Worm (Caenorhabditis elegans): ENCODE results near the gene pbs-1.
A peak's percentile ranks its signal among the peaks of the same experiment; 100 is the strongest.

The pbs-1 gene

DNA sequence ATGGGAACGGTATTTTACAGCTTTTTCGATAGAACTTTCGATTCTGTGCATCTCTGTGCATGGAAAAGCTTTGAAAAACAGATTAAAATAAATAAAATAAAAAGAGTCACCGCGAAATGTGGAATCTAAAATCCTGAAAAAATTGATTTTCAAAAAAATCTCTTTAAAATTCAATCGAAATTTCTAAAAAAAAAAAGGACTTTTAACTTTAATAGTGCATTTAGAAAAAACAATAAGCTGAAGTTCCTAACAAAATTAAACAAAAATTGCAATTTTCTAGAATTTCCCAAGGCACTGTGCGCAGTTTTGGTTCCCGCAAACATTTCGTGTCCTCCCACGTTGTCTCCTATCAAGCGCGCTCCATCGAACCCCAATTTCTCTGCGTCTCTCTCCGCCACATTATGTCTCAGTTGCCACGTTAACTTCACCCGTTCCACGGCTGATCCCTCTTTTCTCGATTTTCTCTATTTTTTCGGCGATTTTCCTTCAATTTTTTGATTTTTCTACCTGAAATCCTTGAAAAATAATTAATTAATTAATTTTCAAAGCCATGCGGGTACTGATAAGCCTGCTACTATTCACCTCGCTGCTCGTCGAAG, 36.0 kb upstream of the pbs-1 start, which contains the start of the genes Y41D4A.6 and Y41D4A.4:
Gene Y41D4A.6 (minus strand): TSS at position 51 of the 599 bp plus-strand sequence.
Gene Y41D4A.4 (plus strand): TSS at position 549 of the 599 bp plus-strand sequence.
- TF ChIP-seq snpc-4 (tag; optimal IDR thresholded peaks at IDR 0.05): peak; percentile 37
- no peak for TF ChIP-seq zag-1 (tag; optimal IDR thresholded peaks at IDR 0.05)
- TF ChIP-seq nhr-28 (tag; optimal IDR thresholded peaks at IDR 0.05): no peak
- TF ChIP-seq nhr-23 (tag; optimal IDR thresholded peaks at IDR 0.05): peak; percentile 50
- TF ChIP-seq ceh-82 (tag; optimal IDR thresholded peaks at IDR 0.05): peak; percentile 38
- TF ChIP-seq eor-1 (tag; optimal IDR thresholded peaks at IDR 0.05): no peak
- TF ChIP-seq lsy-12 (tag; optimal IDR thresholded peaks at IDR 0.05): peak; percentile 70
- TF ChIP-seq nhr-25 (tag; optimal IDR thresholded peaks at IDR 0.05): peak; percentile 56
- no peak for TF ChIP-seq ceh-16 (tag; optimal IDR thresholded peaks at IDR 0.05)
- peak; percentile 46 for TF ChIP-seq ceh-28 (tag; optimal IDR thresholded peaks at IDR 0.05)
- no peak for TF ChIP-seq nhr-11 (tag; optimal IDR thresholded peaks at IDR 0.05)
- TF ChIP-seq aly-2 (tag; optimal IDR thresholded peaks at IDR 0.05): peak; percentile 52
- TF ChIP-seq nhr-237 (tag; optimal IDR thresholded peaks at IDR 0.05): no peak
- no peak for TF ChIP-seq tbx-2 (tag; optimal IDR thresholded peaks at IDR 0.05)
- no peak for TF ChIP-seq ztf-4 (tag; optimal IDR thresholded peaks at IDR 0.05)
- no peak for TF ChIP-seq fos-1 (tag; optimal IDR thresholded peaks at IDR 0.05)
- TF ChIP-seq nfya-1 (tag; optimal IDR thresholded peaks at IDR 0.05; ENCODE audit: insufficient read depth): peak; percentile 76
- TF ChIP-seq unc-62 (GFP tag; optimal IDR thresholded peaks at IDR 0.05): no peak
- no peak for TF ChIP-seq mdl-1 (tag; optimal IDR thresholded peaks at IDR 0.05)
- no peak for TF ChIP-seq egl-27 (tag; optimal IDR thresholded peaks at IDR 0.05)
- TF ChIP-seq nhr-43 (tag; optimal IDR thresholded peaks at IDR 0.05; ENCODE audit: poor library complexity, severe bottlenecking): peak; percentile 71
- no peak for TF ChIP-seq nhr-67 (tag; optimal IDR thresholded peaks at IDR 0.05)
- no peak for TF ChIP-seq nhr-77 (tag; optimal IDR thresholded peaks at IDR 0.05)
- TF ChIP-seq ceh-9 (tag; optimal IDR thresholded peaks at IDR 0.05): no peak
- TF ChIP-seq egl-5 (tag; optimal IDR thresholded peaks at IDR 0.05): peak; percentile 15
- no peak for TF ChIP-seq sea-2 (GFP tag; optimal IDR thresholded peaks at IDR 0.05)
- TF ChIP-seq nhr-76 (tag; optimal IDR thresholded peaks at IDR 0.05): no peak
- peak; percentile 81 for TF ChIP-seq hmg-11 (tag; optimal IDR thresholded peaks at IDR 0.05)
- no peak for TF ChIP-seq ZK546.5 (tag; optimal IDR thresholded peaks at IDR 0.05)
- no peak for TF ChIP-seq unc-39 (tag; optimal IDR thresholded peaks at IDR 0.05)
- peak; percentile 37 for TF ChIP-seq pqm-1 (tag; optimal IDR thresholded peaks at IDR 0.05)
- TF ChIP-seq R02D3.7 (tag; optimal IDR thresholded peaks at IDR 0.05): peak; percentile 57
- no peak for TF ChIP-seq elt-3 (tag; optimal IDR thresholded peaks at IDR 0.05)
- no peak for TF ChIP-seq skn-1 (tag; optimal IDR thresholded peaks at IDR 0.05)
- TF ChIP-seq ama-1 (optimal IDR thresholded peaks at IDR 0.05): no peak
- TF ChIP-seq elt-2 (tag; optimal IDR thresholded peaks at IDR 0.05): peak; percentile 62
- no peak for TF ChIP-seq mml-1 (tag; optimal IDR thresholded peaks at IDR 0.05)
- TF ChIP-seq ztf-11 (tag; optimal IDR thresholded peaks at IDR 0.05): no peak
- peak; percentile 33 for TF ChIP-seq jun-1 (tag; optimal IDR thresholded peaks at IDR 0.05)
- TF ChIP-seq lin-15B (tag; optimal IDR thresholded peaks at IDR 0.05): peak; percentile 90
- peak; percentile 48 for TF ChIP-seq fkh-10 (GFP tag; optimal IDR thresholded peaks at IDR 0.05)
- TF ChIP-seq pha-4 (tag; optimal IDR thresholded peaks at IDR 0.05): peak; percentile 82
- no peak for TF ChIP-seq elt-1 (tag; optimal IDR thresholded peaks at IDR 0.05)
- TF ChIP-seq lin-39 (tag; optimal IDR thresholded peaks at IDR 0.05): peak; percentile 69
- TF ChIP-seq daf-12 (tag; optimal IDR thresholded peaks at IDR 0.05): no peak
- no peak for TF ChIP-seq nhr-12 (tag; optimal IDR thresholded peaks at IDR 0.05)
- TF ChIP-seq fkh-2 (tag; optimal IDR thresholded peaks at IDR 0.05): no peak

Data from whole organism, L3 larva.